Worm (Caenorhabditis elegans): ENCODE results near the gene srh-147.

srh-147 gene

DNA sequence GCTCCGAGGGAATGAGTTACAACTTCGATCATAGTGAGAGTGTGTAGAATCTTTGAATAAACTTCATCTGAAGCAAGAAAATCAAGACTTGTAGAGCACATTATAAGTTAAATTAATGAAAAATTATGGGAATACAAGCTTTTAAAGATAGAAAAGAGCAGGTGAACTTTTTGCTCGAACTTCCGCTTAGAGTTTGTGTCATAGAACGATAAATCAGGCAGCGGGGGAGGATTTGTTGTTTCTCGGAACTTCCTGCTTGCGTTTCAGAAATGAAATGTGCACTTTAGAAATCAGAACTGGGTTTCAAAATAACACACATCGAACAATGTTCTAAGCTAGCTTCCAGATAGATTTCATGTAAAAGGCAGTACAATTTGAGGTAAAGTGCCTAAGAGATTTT lies 9.0 kb downstream of the srh-147 start, which contains the start of gene srh-149:
TSS of gene srh-149 (minus strand) at position 101 of the 400 bp plus-strand sequence.
- no peak for TF ChIP-seq nhr-237 (tag; optimal IDR thresholded peaks at IDR 0.05)
- no peak for TF ChIP-seq aly-2 (tag; optimal IDR thresholded peaks at IDR 0.05)
- no peak for TF ChIP-seq elt-1 (tag; optimal IDR thresholded peaks at IDR 0.05)
- TF ChIP-seq sma-9 (GFP tag; optimal IDR thresholded peaks at IDR 0.05), result no peak
- TF ChIP-seq sma-9 (tag; optimal IDR thresholded peaks at IDR 0.05), result no peak
- no peak for TF ChIP-seq sma-3 (GFP tag; optimal IDR thresholded peaks at IDR 0.05)
- no peak for TF ChIP-seq Y55F3AM.14 (GFP tag; optimal IDR thresholded peaks at IDR 0.05)
- no peak for TF ChIP-seq mab-5 (tag; optimal IDR thresholded peaks at IDR 0.05)
- TF ChIP-seq egl-27 (tag; optimal IDR thresholded peaks at IDR 0.05), result no peak
- no peak for TF ChIP-seq blmp-1 (tag; optimal IDR thresholded peaks at IDR 0.05; ENCODE audit: insufficient read depth)
- no peak for TF ChIP-seq peb-1 (tag; optimal IDR thresholded peaks at IDR 0.05)
- no peak for TF ChIP-seq nhr-23 (tag; optimal IDR thresholded peaks at IDR 0.05)
- TF ChIP-seq R02D3.7 (tag; optimal IDR thresholded peaks at IDR 0.05), result no peak
- no peak for TF ChIP-seq F13H6.1 (tag; optimal IDR thresholded peaks at IDR 0.05)
- no peak for TF ChIP-seq snpc-4 (tag; optimal IDR thresholded peaks at IDR 0.05)
- TF ChIP-seq dmd-4 (tag; optimal IDR thresholded peaks at IDR 0.05), result no peak
- TF ChIP-seq mbf-1 (tag; optimal IDR thresholded peaks at IDR 0.05), result no peak
- no peak for TF ChIP-seq ztf-4 (tag; optimal IDR thresholded peaks at IDR 0.05)
- TF ChIP-seq gmeb-1 (tag; optimal IDR thresholded peaks at IDR 0.05), result no peak
- TF ChIP-seq fos-1 (tag; optimal IDR thresholded peaks at IDR 0.05), result no peak
- no peak for TF ChIP-seq alr-1 (tag; optimal IDR thresholded peaks at IDR 0.05)

DNA sequence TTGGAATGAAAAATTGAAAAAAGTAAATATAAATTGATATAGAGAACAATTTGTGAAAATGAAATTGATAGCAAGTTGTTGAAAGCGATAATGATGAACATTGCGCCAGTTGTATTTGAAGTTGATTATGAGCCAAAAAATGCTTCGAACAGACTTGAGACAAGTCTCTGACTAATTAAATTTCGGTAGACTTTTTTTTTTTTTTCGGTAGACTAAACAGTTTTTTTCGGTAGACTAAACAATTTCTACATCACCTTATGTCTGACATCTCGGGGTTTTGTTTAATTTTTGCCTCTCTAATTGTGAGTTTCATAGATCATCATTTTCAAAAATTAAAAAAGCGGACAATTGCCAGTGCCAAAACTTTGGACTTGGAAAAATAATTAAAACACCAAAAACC lies 16.5 kb downstream of the srh-147 start, which contains the start of gene srbc-54:
TSS of gene srbc-54 (minus strand) at position 101 of the 400 bp plus-strand sequence.
- TF ChIP-seq C34F6.9 (tag; optimal IDR thresholded peaks at IDR 0.05) (no peak), unc-39 (tag; optimal IDR thresholded peaks at IDR 0.05) (no peak), ceh-82 (tag; optimal IDR thresholded peaks at IDR 0.05) (no peak), nhr-21 (tag; optimal IDR thresholded peaks at IDR 0.05) (no peak)

DNA sequence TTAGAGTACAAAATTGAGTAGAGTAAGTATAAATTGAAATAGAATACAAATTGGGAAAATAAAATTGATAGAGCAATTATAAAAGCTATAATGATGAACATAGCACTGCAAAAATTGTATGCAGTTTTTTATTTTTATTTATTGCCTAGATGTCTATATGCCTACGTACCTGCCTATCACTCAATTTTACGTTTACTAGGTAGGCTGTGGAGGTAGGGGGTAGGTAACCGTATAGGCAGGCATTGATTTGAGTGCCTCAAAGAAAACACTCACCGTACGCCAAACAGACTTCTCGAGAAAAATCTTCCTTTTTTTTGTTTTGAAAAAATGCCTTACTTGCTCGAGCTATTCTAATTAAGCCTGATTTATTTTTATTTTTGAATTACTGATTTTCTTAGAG lies 18.5 kb downstream of the srh-147 start, which contains the start of gene srbc-56:
TSS of gene srbc-56 (minus strand) at position 101 of the 400 bp plus-strand sequence.
- TF ChIP-seq ztf-1 (GFP tag; conservative IDR thresholded peaks at IDR 0.05) (no peak), alr-1 (tag; optimal IDR thresholded peaks at IDR 0.05) (no peak), Y55F3AM.14 (GFP tag; optimal IDR thresholded peaks at IDR 0.05) (no peak), nhr-10 (tag; optimal IDR thresholded peaks at IDR 0.05) (no peak), mdl-1 (tag; optimal IDR thresholded peaks at IDR 0.05) (no peak), sma-3 (GFP tag; optimal IDR thresholded peaks at IDR 0.05) (no peak), nhr-12 (tag; optimal IDR thresholded peaks at IDR 0.05) (no peak)

DNA sequence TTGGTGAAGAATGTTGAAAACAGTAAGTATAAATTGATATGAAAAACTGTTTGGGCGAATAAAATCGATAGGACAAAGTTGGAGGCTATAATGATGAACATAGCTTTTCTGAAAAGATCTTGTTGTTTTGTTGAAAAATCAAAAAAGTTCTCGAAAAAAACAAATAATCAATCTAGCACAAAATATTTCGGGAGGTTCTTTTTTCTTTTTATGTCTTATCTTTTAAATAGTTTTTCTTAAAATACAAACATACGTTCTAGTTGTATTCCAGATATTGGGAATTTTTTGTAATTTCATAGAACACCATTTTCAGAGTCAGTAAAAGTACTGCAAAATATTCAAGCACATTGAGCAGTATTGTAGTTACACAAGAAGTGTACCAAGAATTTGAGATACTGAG lies 20.2 kb downstream of the srh-147 start, which contains the start of gene srbc-55:
TSS of gene srbc-55 (minus strand) at position 101 of the 400 bp plus-strand sequence.
- no peak for TF ChIP-seq F13H6.1 (tag; optimal IDR thresholded peaks at IDR 0.05)
- no peak for TF ChIP-seq zag-1 (tag; optimal IDR thresholded peaks at IDR 0.05)
- no peak for TF ChIP-seq crh-2 (tag; optimal IDR thresholded peaks at IDR 0.05)
- TF ChIP-seq ztf-11 (tag; optimal IDR thresholded peaks at IDR 0.05), result no peak
- no peak for TF ChIP-seq elt-3 (tag; optimal IDR thresholded peaks at IDR 0.05)
- no peak for TF ChIP-seq nhr-11 (tag; optimal IDR thresholded peaks at IDR 0.05)
- no peak for TF ChIP-seq nhr-129 (tag; optimal IDR thresholded peaks at IDR 0.05)
- no peak for TF ChIP-seq lin-39 (tag; optimal IDR thresholded peaks at IDR 0.05)
- TF ChIP-seq unc-55 (GFP tag; optimal IDR thresholded peaks at IDR 0.05), result no peak
- no peak for TF ChIP-seq unc-62 (GFP tag; optimal IDR thresholded peaks at IDR 0.05)
- TF ChIP-seq nhr-25 (tag; optimal IDR thresholded peaks at IDR 0.05), result no peak
- TF ChIP-seq ama-1 (optimal IDR thresholded peaks at IDR 0.05), result no peak
- no peak for TF ChIP-seq alr-1 (tag; optimal IDR thresholded peaks at IDR 0.05)

All from whole organism, L2 larva.